Worm (Caenorhabditis elegans) whole organism, L4 larva: Measurements from ENCODE around the gene tin-9.2.

Experiments
- Y48G9A.11 ChIP-seq: fragments of 200-800 bp; sonication (Bioruptor generic); IDR thresholded peaks from 2 replicates; pipeline ENCODE4 v1.3.6; 2022; ENCODE audit warnings: missing genetic modification reagents, missing genetic modification characterization, missing compliant biosample characterization
- ceh-20 ChIP-seq: fragments of 200-800 bp; sonication (Bioruptor generic); IDR thresholded peaks from 2 replicates; pipeline ENCODE4 v1.3.6; 2022; ENCODE audit warnings: missing genetic modification reagents, missing genetic modification characterization, missing compliant biosample characterization
- dmd-6 ChIP-seq: fragments of 200-800 bp; sonication (Bioruptor generic); IDR thresholded peaks from 2 replicates; pipeline ENCODE4 v1.3.6; 2022; ENCODE audit warnings: missing genetic modification reagents, missing genetic modification characterization, missing compliant biosample characterization
- fos-1 ChIP-seq: fragments of 150-350 bp; optimal IDR thresholded peaks from 2 replicates; lab custom pipeline; 2014; ENCODE audit warnings: missing biosample characterization, missing genetic modification characterization
- hlh-30 ChIP-seq: sonication (generic microtip); optimal IDR thresholded peaks from 2 replicates; lab custom pipeline; 2017; ENCODE audit warnings: antibody characterized with exemption, mild to moderate bottlenecking, missing genetic modification characterization, missing compliant biosample characterization; ENCODE audit not compliant: insufficient read depth
- lin-13 ChIP-seq: fragments of 150-350 bp; optimal IDR thresholded peaks from 2 replicates; lab custom pipeline; 2014; ENCODE audit warnings: missing biosample characterization, missing genetic modification reagents, missing genetic modification characterization
- nhr-11 ChIP-seq: fragments of 150-350 bp; optimal IDR thresholded peaks from 2 replicates; lab custom pipeline; 2014; ENCODE audit warnings: missing biosample characterization, missing genetic modification characterization
- nhr-48 ChIP-seq: sonication (generic microtip); optimal IDR thresholded peaks from 2 replicates; lab custom pipeline; 2016; ENCODE audit warnings: mild to moderate bottlenecking, missing genetic modification characterization, missing compliant biosample characterization
- nhr-77 ChIP-seq: fragments of 150-350 bp; optimal IDR thresholded peaks from 2 replicates; lab custom pipeline; 2014; ENCODE audit warnings: missing biosample characterization, missing genetic modification characterization
- unc-130 ChIP-seq: sonication (generic microtip); optimal IDR thresholded peaks from 2 replicates; lab custom pipeline; 2016; ENCODE audit warnings: missing genetic modification reagents, missing genetic modification characterization, missing compliant biosample characterization
- zip-11 ChIP-seq: fragments of 200-800 bp; sonication (Bioruptor generic); IDR thresholded peaks from 2 replicates; pipeline ENCODE4 v1.3.6; 2022; ENCODE audit warnings: missing genetic modification characterization, missing compliant biosample characterization

ce11 chrIV:13085675-13086074 is 13.1 kb upstream of the tin-9.2 start:
- no peak for TF ChIP-seq ceh-20 (GFP tag; lab: Robert Waterston, UW)
- TF ChIP-seq lin-13: no peak
- TF ChIP-seq unc-130 (GFP tag; lab: Kevin White, UChicago): no peak
- no peak for TF ChIP-seq zip-11 (GFP tag; lab: Robert Waterston, UW)
- no peak for TF ChIP-seq nhr-77 (tag; lab: Kevin White, UChicago)
- no peak for TF ChIP-seq nhr-48 (tag; lab: Kevin White, UChicago)
- TF ChIP-seq nhr-11 (tag; lab: Kevin White, UChicago): no peak
- no peak for TF ChIP-seq Y48G9A.11
- TF ChIP-seq hlh-30 (tag; lab: Kevin White, UChicago): no peak
- TF ChIP-seq fos-1 (tag; lab: Kevin White, UChicago): no peak
- TF ChIP-seq dmd-6: no peak
